Fruit fly (Drosophila melanogaster) whole organism, embryonic: ENCODE results near the gene CG3224.

ENCODE experiments used
- Asciz ChIP-seq: fragments of 200-800 bp; sonication (Bioruptor generic); optimal IDR thresholded peaks from 2 replicates; lab custom pipeline; 2017; ENCODE audit warnings: missing biosample characterization, mild to moderate bottlenecking, missing genetic modification characterization, missing genetic modification reagents
- B-H2 ChIP-seq: fragments of 200-800 bp; sonication (Bioruptor generic); optimal IDR thresholded peaks from 2 replicates; lab custom pipeline; 2018; ENCODE audit warnings: missing biosample characterization, mild to moderate bottlenecking, missing genetic modification characterization
- Blimp-1 ChIP-seq: fragments of 200-800 bp; sonication (Bioruptor generic); optimal IDR thresholded peaks from 3 replicates; lab custom pipeline; 2018; ENCODE audit warnings: missing biosample characterization, missing genetic modification characterization, mild to moderate bottlenecking, moderate library complexity, missing genetic modification reagents
- CG1024 ChIP-seq: fragments of 200-800 bp; sonication (Bioruptor generic); IDR thresholded peaks from 2 replicates; pipeline ENCODE4 v1.3.6; 2022; ENCODE audit warnings: missing biosample characterization, missing genetic modification characterization
- CG1647 ChIP-seq: fragments of 200-800 bp; sonication (Bioruptor generic); optimal IDR thresholded peaks from 3 replicates; lab custom pipeline; 2016; ENCODE audit warnings: missing biosample characterization, missing genetic modification characterization
- CG17612 ChIP-seq: fragments of 200-800 bp; sonication (Bioruptor generic); IDR thresholded peaks from 2 replicates; pipeline ENCODE4 v1.3.6; 2022; ENCODE audit warnings: missing biosample characterization, missing genetic modification characterization
- CG2678 ChIP-seq: fragments of 200-800 bp; sonication (Bioruptor generic); optimal IDR thresholded peaks from 3 replicates; lab custom pipeline; 2019; ENCODE audit warnings: missing biosample characterization, mild to moderate bottlenecking, missing genetic modification characterization, moderate library complexity
- CG31388 ChIP-seq: fragments of 200-800 bp; sonication (Bioruptor generic); optimal IDR thresholded peaks from 2 replicates; lab custom pipeline; 2016; ENCODE audit warnings: missing biosample characterization, missing genetic modification characterization
- CG5953 ChIP-seq: fragments of 200-800 bp; sonication (Bioruptor generic); IDR thresholded peaks from 2 replicates; pipeline ENCODE4 v1.3.6; 2022; ENCODE audit warnings: missing biosample characterization, missing genetic modification characterization
- CG6175 ChIP-seq: fragments of 200-800 bp; sonication (Bioruptor generic); IDR thresholded peaks from 3 replicates; pipeline ENCODE4 v1.3.6; 2022; ENCODE audit warnings: missing biosample characterization, missing genetic modification characterization
- CG6654 ChIP-seq: fragments of 200-800 bp; sonication (Bioruptor generic); optimal IDR thresholded peaks from 2 replicates; lab custom pipeline; 2017; ENCODE audit warnings: missing biosample characterization, mild to moderate bottlenecking, missing genetic modification characterization
- CG6791 ChIP-seq: fragments of 200-800 bp; sonication (Bioruptor generic); IDR thresholded peaks from 3 replicates; pipeline ENCODE4 v1.3.6; 2022; ENCODE audit warnings: missing biosample characterization, missing genetic modification characterization; ENCODE audit not compliant: partially characterized antibody
- CG7963 ChIP-seq: fragments of 200-800 bp; sonication (Bioruptor generic); IDR thresholded peaks from 3 replicates; pipeline ENCODE4 v1.3.6; 2022; ENCODE audit warnings: missing biosample characterization, missing genetic modification characterization; ENCODE audit not compliant: partially characterized antibody
- CG7987 ChIP-seq: fragments of 200-800 bp; sonication (Bioruptor generic); optimal IDR thresholded peaks from 2 replicates; lab custom pipeline; 2018; ENCODE audit warnings: missing biosample characterization, mild to moderate bottlenecking, missing genetic modification characterization, moderate library complexity
- Camta ChIP-seq: fragments of 200-800 bp; sonication (Bioruptor generic); optimal IDR thresholded peaks from 2 replicates; lab custom pipeline; 2016; ENCODE audit warnings: missing biosample characterization, missing genetic modification characterization
- Dad ChIP-seq: fragments of 200-800 bp; sonication (Bioruptor generic); optimal IDR thresholded peaks from 3 replicates; lab custom pipeline; 2016; ENCODE audit warnings: missing biosample characterization, missing genetic modification characterization
- Dref ChIP-seq: fragments of 200-800 bp; sonication (Bioruptor generic); IDR thresholded peaks from 2 replicates; pipeline ENCODE4 v1.3.6; 2022; ENCODE audit warnings: missing biosample characterization, missing genetic modification characterization
- HHEX ChIP-seq: fragments of 200-800 bp; sonication (Bioruptor generic); optimal IDR thresholded peaks from 3 replicates; lab custom pipeline; 2017; ENCODE audit warnings: missing biosample characterization, mild to moderate bottlenecking, missing genetic modification characterization, missing genetic modification reagents
- Hr39 ChIP-seq: fragments of >200 bp; optimal IDR thresholded peaks from 2 replicates; lab custom pipeline; 2017
- Lhr ChIP-seq: fragments of 200-800 bp; sonication (Bioruptor generic); optimal IDR thresholded peaks from 3 replicates; lab custom pipeline; 2017; ENCODE audit warnings: mild to moderate bottlenecking, missing biosample characterization, missing genetic modification reagents, missing genetic modification characterization
- Med ChIP-seq: fragments of 200-800 bp; sonication (Bioruptor generic); peaks from one replicate; lab custom pipeline; 2016; ENCODE audit warnings: missing biosample characterization, missing genetic modification characterization, mild to moderate bottlenecking, inconsistent platforms, moderate library complexity
- Myb ChIP-seq: fragments of 200-800 bp; sonication (Bioruptor generic); optimal IDR thresholded peaks from 2 replicates; lab custom pipeline; 2016; ENCODE audit warnings: missing biosample characterization, missing genetic modification characterization
- Neu2 ChIP-seq: fragments of 200-800 bp; sonication (Bioruptor generic); optimal IDR thresholded peaks from 3 replicates; lab custom pipeline; 2016; ENCODE audit warnings: missing biosample characterization, missing genetic modification characterization, borderline replicate concordance
- Sry-δ ChIP-seq: fragments of 200-800 bp; sonication (Bioruptor generic); optimal IDR thresholded peaks from 2 replicates; lab custom pipeline; 2016; ENCODE audit warnings: missing biosample characterization, missing genetic modification characterization
- Usf ChIP-seq: fragments of 200-800 bp; sonication (Bioruptor generic); optimal IDR thresholded peaks from 2 replicates; lab custom pipeline; 2017; ENCODE audit warnings: missing genotype, missing biosample characterization, missing genetic modification characterization
- ac ChIP-seq: fragments of 200-800 bp; sonication (Bioruptor generic); optimal IDR thresholded peaks from 3 replicates; lab custom pipeline; 2017; ENCODE audit warnings: missing biosample characterization, mild to moderate bottlenecking, missing genetic modification characterization
- bab2 ChIP-seq: fragments of 200-800 bp; sonication (Bioruptor generic); optimal IDR thresholded peaks from 2 replicates; lab custom pipeline; 2016; ENCODE audit warnings: missing biosample characterization, missing genetic modification characterization
- bsh ChIP-seq, 2 experiments: fragments of 200-800 bp; sonication (Bioruptor generic); optimal IDR thresholded peaks; 2 replicates each; lab custom pipeline; 2017 to 2018; ENCODE audit warnings: mild to moderate bottlenecking in 2 of 2, missing biosample characterization in 2 of 2, missing genetic modification characterization in 2 of 2, moderate library complexity in 1 of 2
- btn ChIP-seq: fragments of 200-800 bp; sonication (Bioruptor generic); optimal IDR thresholded peaks from 2 replicates; lab custom pipeline; 2016; ENCODE audit warnings: missing biosample characterization, missing genetic modification characterization
- dmrt99B ChIP-seq: fragments of 200-800 bp; sonication (Bioruptor generic); optimal IDR thresholded peaks from 2 replicates; lab custom pipeline; 2018; ENCODE audit warnings: missing biosample characterization, mild to moderate bottlenecking, missing genetic modification characterization, moderate library complexity
- dysf ChIP-seq: fragments of 200-800 bp; sonication (Bioruptor generic); IDR thresholded peaks from 3 replicates; pipeline ENCODE4 v1.3.6; 2022; ENCODE audit warnings: missing biosample characterization, missing genetic modification characterization
- en ChIP-seq: fragments of 200-800 bp; sonication (Bioruptor generic); optimal IDR thresholded peaks from 2 replicates; lab custom pipeline; 2016; ENCODE audit warnings: missing biosample characterization, missing genetic modification characterization
- fd3F ChIP-seq: fragments of 200-800 bp; sonication (Bioruptor generic); optimal IDR thresholded peaks from 2 replicates; lab custom pipeline; 2018; ENCODE audit warnings: missing biosample characterization, mild to moderate bottlenecking, missing genetic modification characterization, moderate library complexity
- gcm ChIP-seq: fragments of 200-800 bp; sonication (Bioruptor generic); optimal IDR thresholded peaks from 2 replicates; lab custom pipeline; 2019; ENCODE audit warnings: missing biosample characterization, mild to moderate bottlenecking, missing genetic modification characterization, moderate library complexity
- gcm2 ChIP-seq: fragments of 200-800 bp; sonication (Bioruptor generic); optimal IDR thresholded peaks from 2 replicates; lab custom pipeline; 2016; ENCODE audit warnings: missing biosample characterization, missing genetic modification characterization
- lab ChIP-seq: fragments of 200-800 bp; sonication (Bioruptor generic); optimal IDR thresholded peaks from 3 replicates; lab custom pipeline; 2017; ENCODE audit warnings: missing biosample characterization, missing genetic modification characterization, mild to moderate bottlenecking, moderate library complexity, missing genetic modification reagents
- lola ChIP-seq, 3 experiments: fragments of >200 bp in 2 of 3; fragments of 200-800 bp in 1 of 3; sonication (Bioruptor generic) in 1 of 3; optimal IDR thresholded peaks; 2 replicates each; lab custom pipeline; 2017 to 2019; ENCODE audit warnings: missing biosample characterization in 3 of 3, missing genetic modification characterization in 3 of 3, mild to moderate bottlenecking in 1 of 3, moderate library complexity in 1 of 3
- pan ChIP-seq, 4 experiments: fragments of >200 bp in 3 of 4; fragments of 200-800 bp in 1 of 4; sonication (Bioruptor generic) in 1 of 4; optimal IDR thresholded peaks in 3 of 4; IDR thresholded peaks in 1 of 4; 2 replicates each; pipeline versions ENCODE4 v1.3.6 to Lab custom; 2017 to 2022; ENCODE audit warnings: missing biosample characterization in 2 of 4, missing genetic modification characterization in 2 of 4, mixed read lengths in 1 of 4
- prd ChIP-seq, 3 experiments: fragments of >200 bp in 2 of 3; fragments of 200-800 bp in 1 of 3; sonication (Bioruptor generic) in 1 of 3; optimal IDR thresholded peaks in 2 of 3; IDR thresholded peaks in 1 of 3; 2 replicates in 2 of 3; 3 replicates in 1 of 3; pipeline versions ENCODE4 v1.3.6 to Lab custom; 2017 to 2022; ENCODE audit warnings: missing biosample characterization in 1 of 3, missing genetic modification characterization in 1 of 3
- ranshi ChIP-seq: fragments of 200-800 bp; sonication (Bioruptor generic); IDR thresholded peaks from 2 replicates; pipeline ENCODE4 v1.3.6; 2022; ENCODE audit warnings: missing biosample characterization, missing genetic modification characterization
- salm ChIP-seq: fragments of 200-800 bp; sonication (Bioruptor generic); optimal IDR thresholded peaks from 2 replicates; lab custom pipeline; 2018; ENCODE audit warnings: missing biosample characterization, mild to moderate bottlenecking, missing genetic modification characterization
- slou ChIP-seq: fragments of 200-800 bp; sonication (Bioruptor generic); optimal IDR thresholded peaks from 3 replicates; lab custom pipeline; 2016; ENCODE audit warnings: missing biosample characterization, missing genetic modification characterization
- stc ChIP-seq: fragments of 200-800 bp; sonication (Bioruptor generic); IDR thresholded peaks from 2 replicates; pipeline ENCODE4 v1.3.6; 2022; ENCODE audit warnings: missing biosample characterization, missing genetic modification characterization
- tio ChIP-seq: fragments of 200-800 bp; sonication (Bioruptor generic); optimal IDR thresholded peaks from 2 replicates; lab custom pipeline; 2017; ENCODE audit warnings: missing biosample characterization, missing genetic modification characterization, inconsistent platforms
- tll ChIP-seq, 2 experiments: fragments of 200-800 bp in 1 of 2; fragments of >200 bp in 1 of 2; sonication (Bioruptor generic) in 1 of 2; optimal IDR thresholded peaks; 2 replicates each; lab custom pipeline; 2017 to 2019; ENCODE audit warnings: missing biosample characterization in 2 of 2, missing genetic modification characterization in 2 of 2, mild to moderate bottlenecking in 1 of 2, moderate library complexity in 1 of 2
- tup ChIP-seq: fragments of 200-800 bp; sonication (Bioruptor generic); optimal IDR thresholded peaks from 2 replicates; lab custom pipeline; 2016; ENCODE audit warnings: missing biosample characterization, mild to moderate bottlenecking, missing genetic modification characterization, moderate library complexity
- wdn ChIP-seq: fragments of 200-800 bp; sonication (Bioruptor generic); IDR thresholded peaks from 2 replicates; pipeline ENCODE4 v1.3.6; 2022; ENCODE audit warnings: missing biosample characterization, missing genetic modification characterization

CG3224 gene

DNA sequence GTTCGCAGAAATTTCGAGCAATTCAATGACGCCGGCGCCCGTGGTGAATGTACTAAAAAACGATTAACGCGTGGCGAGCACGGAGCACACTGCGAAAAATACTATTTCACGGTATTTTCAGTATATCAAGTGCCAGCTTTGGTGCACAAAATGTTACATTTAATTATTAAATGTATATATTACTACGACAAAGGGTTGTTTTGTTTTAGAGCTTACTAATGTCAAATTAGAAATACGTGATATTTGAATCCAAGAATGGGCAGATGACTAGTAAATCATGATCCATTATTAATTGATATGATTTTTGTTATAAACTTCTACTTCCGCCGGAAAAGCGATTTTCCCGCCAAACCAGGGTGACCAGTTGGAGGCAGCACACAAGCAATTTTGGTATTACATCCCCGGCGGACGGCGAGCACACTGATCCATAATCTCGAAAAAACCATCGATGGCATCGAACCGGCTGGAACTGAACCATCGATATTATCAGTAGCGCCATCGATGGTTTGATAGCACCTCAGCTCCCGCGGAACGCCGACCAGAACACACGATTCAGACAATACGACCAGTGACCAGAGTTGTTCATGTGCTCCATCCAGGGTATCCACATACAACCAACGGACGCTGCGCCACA is 6.9 kb downstream of the CG3224 start, which contains the start of the genes CG3226 and Cdc7 (continued):
- peak; percentile 47 for TF ChIP-seq ac (GFP tag; lab: Kevin White, UChicago)
- no peak for TF ChIP-seq CG17612 (GFP tag; lab: Robert Waterston, UW)
- TF ChIP-seq wdn (GFP tag; lab: Robert Waterston, UW) = no peak
- no peak for TF ChIP-seq CG5953
- no peak for TF ChIP-seq CG1647 (GFP tag; lab: Kevin White, UChicago)
- TF ChIP-seq Myb = peak; percentile 42
- TF ChIP-seq bab2 (GFP tag; lab: Kevin White, UChicago) = peak; percentile 35
- peak; percentile 67 for TF ChIP-seq dmrt99B (tag; lab: Kevin White, UChicago)
- peak; percentile 56 for TF ChIP-seq ranshi (GFP tag; lab: Robert Waterston, UW)
- TF ChIP-seq CG7963 = no peak
- peak in 1 of 3 experiments; percentile 47 for TF ChIP-seq lola (GFP tag; optimal IDR thresholded peaks at IDR 0.05; lab: Kevin White, UChicago)
- peak; percentile 10 for TF ChIP-seq btn (GFP tag; lab: Kevin White, UChicago)
- peak; percentile 41 for TF ChIP-seq Camta (GFP tag; lab: Kevin White, UChicago)
- peak; percentile 43 for TF ChIP-seq Dad
- peak; percentile 90 for TF ChIP-seq lab (GFP tag; lab: Kevin White, UChicago)
- peak; percentile 43 for TF ChIP-seq CG6654 (GFP tag; lab: Kevin White, UChicago)
- TF ChIP-seq HHEX (GFP tag; lab: Kevin White, UChicago) = peak; percentile 86
- peak; percentile 89 for TF ChIP-seq CG7987 (GFP tag; lab: Kevin White, UChicago)
- peak; percentile 65 for TF ChIP-seq Asciz (GFP tag; lab: Kevin White, UChicago)
- TF ChIP-seq gcm (GFP tag; lab: Kevin White, UChicago) = peak; percentile 74
- TF ChIP-seq B-H2 (GFP tag; lab: Kevin White, UChicago) = peak; percentile 80
- peak; percentile 10 for TF ChIP-seq gcm2
- peak; percentile 51 for TF ChIP-seq tio (GFP tag; lab: Kevin White, UChicago)
- TF ChIP-seq slou (GFP tag; lab: Kevin White, UChicago) = peak; percentile 57
- peak; percentile 17 for TF ChIP-seq tup (GFP tag; lab: Kevin White, UChicago)
- TF ChIP-seq Dref = peak; percentile 80
- no peak for TF ChIP-seq pan (optimal IDR thresholded peaks at IDR 0.05; lab: Kevin White, UChicago)
- peak in 1 of 2 experiments; percentile 58 for TF ChIP-seq pan (GFP tag; optimal IDR thresholded peaks at IDR 0.05 in 1 of 2, IDR thresholded peaks at IDR 0.05 in 1 of 2)
- TF ChIP-seq prd (optimal IDR thresholded peaks at IDR 0.05; lab: Kevin White, UChicago) = no peak
- TF ChIP-seq prd (GFP tag; IDR thresholded peaks at IDR 0.05; lab: Robert Waterston, UW) = no peak
- TF ChIP-seq en (GFP tag; lab: Kevin White, UChicago) = no peak
- TF ChIP-seq dysf (GFP tag; lab: Robert Waterston, UW) = peak; percentile 51; the same call in 1 of the 3 replicates
- TF ChIP-seq fd3F = peak; percentile 57
- peak; percentile 75 for TF ChIP-seq Lhr
- peak; percentile 96 for TF ChIP-seq Med (GFP tag; lab: Kevin White, UChicago)
- peak; percentile 68 for TF ChIP-seq CG2678 (tag; lab: Kevin White, UChicago)
- no peak for TF ChIP-seq tll (GFP tag; optimal IDR thresholded peaks at IDR 0.05; lab: Kevin White, UChicago)
- TF ChIP-seq CG6791 (GFP tag; lab: Robert Waterston, UW) = peak; percentile 78
- TF ChIP-seq Blimp-1 (GFP tag; lab: Kevin White, UChicago) = peak; percentile 19
- peak; percentile 48 for TF ChIP-seq Usf (GFP tag; lab: Kevin White, UChicago)
- TF ChIP-seq CG31388 (GFP tag; lab: Kevin White, UChicago) = no peak
- 0 out of 2 replicates have a peak, but pooled peaks have one; percentile 16 for TF ChIP-seq CG1024 (GFP tag; lab: Robert Waterston, UW)
- TF ChIP-seq salm (tag; lab: Kevin White, UChicago) = peak; percentile 62
- no peak for TF ChIP-seq Neu2 (GFP tag; lab: Kevin White, UChicago)
- peak in 1 of 2 experiments; percentile 52 for TF ChIP-seq bsh (GFP tag; optimal IDR thresholded peaks at IDR 0.05; lab: Kevin White, UChicago)
- TF ChIP-seq Hr39 = no peak
- peak; percentile 73 for TF ChIP-seq Sry-δ (GFP tag; lab: Kevin White, UChicago)
- TF ChIP-seq CG6175 = 0 out of 3 replicates have a peak, but pooled peaks have one; percentile 21
- peak; percentile 65; the same call in 1 of the 2 replicates for TF ChIP-seq stc
